Worm (Caenorhabditis elegans): ENCODE measurements around the gene Y48G9A.6.

DNA sequence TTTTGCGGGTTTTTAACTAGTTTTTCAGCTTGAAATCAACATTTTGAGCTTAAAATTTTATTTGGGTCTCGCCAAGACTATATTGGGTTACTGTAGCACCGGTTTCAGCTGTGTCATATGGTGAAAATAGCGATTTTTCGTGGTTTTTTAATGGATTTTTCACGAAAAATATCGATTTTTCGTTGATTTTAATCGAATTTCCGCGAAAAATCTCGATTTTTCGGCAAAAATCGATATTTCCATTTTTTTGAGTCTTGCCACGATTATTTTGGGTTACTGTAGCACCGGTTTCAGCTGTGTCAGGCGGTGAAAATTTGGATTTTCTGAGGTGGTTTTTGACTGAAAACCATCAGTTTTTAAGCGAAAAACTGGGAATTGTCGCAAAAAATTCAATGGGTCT is 2.3 kb upstream of the Y48G9A.6 start:
- TF ChIP-seq blmp-1 (tag; optimal IDR thresholded peaks at IDR 0.05) (no peak), elt-1 (tag; optimal IDR thresholded peaks at IDR 0.05; ENCODE audit: borderline replicate concordance, insufficient read depth) (no peak), ztf-11 (tag; optimal IDR thresholded peaks at IDR 0.05) (no peak)
